ENCODE assay signal across 5 fruit fly cellular contexts in the genomic region with DNA sequence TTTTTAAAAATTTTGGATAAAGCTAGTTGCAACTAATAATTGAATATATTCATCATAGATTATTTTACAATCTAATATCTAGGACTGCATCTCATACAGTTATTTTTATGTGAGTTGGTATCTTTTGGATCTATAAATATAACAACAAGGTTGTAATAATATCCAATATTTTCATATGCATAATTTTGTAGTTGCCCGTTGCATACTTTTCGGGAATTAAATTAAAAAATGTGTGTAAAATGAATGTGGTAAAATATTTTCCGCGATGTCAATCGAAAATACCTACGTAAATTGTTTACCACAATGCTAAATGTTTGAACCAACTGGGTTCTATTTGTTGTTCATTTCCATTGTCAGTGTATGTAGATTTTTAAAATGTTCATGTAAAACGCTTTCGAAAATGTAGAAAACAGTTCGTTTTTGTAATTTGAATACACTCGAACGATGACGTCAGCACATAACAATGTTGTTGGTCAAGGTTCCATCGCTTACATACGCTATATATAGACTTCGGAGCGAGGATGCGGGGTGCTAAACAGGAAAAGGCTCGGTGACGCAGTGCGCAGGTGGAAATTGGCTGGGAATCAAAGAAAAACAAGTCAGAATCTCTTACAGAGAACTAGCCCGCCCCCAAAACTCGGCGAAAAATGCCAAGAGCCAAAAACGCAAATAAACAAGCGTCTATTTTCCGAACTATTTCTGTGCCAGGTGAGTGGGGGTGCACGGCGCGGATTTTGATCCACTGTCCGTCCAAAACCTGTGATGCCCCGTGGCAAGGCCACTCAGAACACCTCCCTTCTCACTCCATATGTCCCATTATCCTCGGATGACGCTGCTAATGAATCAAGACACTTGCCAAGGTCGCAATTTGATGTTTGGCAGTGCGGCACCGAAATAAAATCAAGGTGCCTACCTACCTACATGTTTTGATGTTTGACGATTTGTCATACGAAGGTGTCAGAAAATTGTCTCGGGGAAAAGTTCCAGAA.
TF ChIP-seq lines count a peak whose summit lies in the region.

No protein-coding gene starts in this region.

- TF ChIP-seq CTCF in S2 (optimal IDR thresholded peaks at IDR 0.05; lab: Kevin White, UChicago), result peak; percentile 73 to 78
- TF ChIP-seq CTCF in whole organism, embryonic (GFP tag; optimal IDR thresholded peaks at IDR 0.05; lab: Kevin White, UChicago), result peak; percentile 88

TF ChIP-seq in whole organism, adult, 20 proteins besides CTCF, POLR2A, EP300 and RAD21:
- peak; percentile 60 for TF ChIP-seq kay (GFP tag; lab: Kevin White, UChicago; ENCODE audit: borderline replicate concordance)
- no peak for TF ChIP-seq cnc (optimal IDR thresholded peaks at IDR 0.05; lab: Kevin White, UChicago)
- peak; percentile 11 for TF ChIP-seq CG5204 (GFP tag; optimal IDR thresholded peaks at IDR 0.05; lab: Kevin White, UChicago)
- TF ChIP-seq tj (GFP tag; optimal IDR thresholded peaks at IDR 0.05; lab: Kevin White, UChicago), result no peak
- no peak for TF ChIP-seq cic (GFP tag; optimal IDR thresholded peaks at IDR 0.05; lab: Kevin White, UChicago)
- no peak for TF ChIP-seq Crg-1 (GFP tag; optimal IDR thresholded peaks at IDR 0.05; lab: Kevin White, UChicago)
- no peak for TF ChIP-seq CG33017 (tag; optimal IDR thresholded peaks at IDR 0.05; lab: Kevin White, UChicago)
- peak; percentile 37 for TF ChIP-seq Hr96 (GFP tag; optimal IDR thresholded peaks at IDR 0.05; lab: Kevin White, UChicago)
- TF ChIP-seq pad (GFP tag; optimal IDR thresholded peaks at IDR 0.05; lab: Kevin White, UChicago), result no peak
- TF ChIP-seq CG11617 (GFP tag; optimal IDR thresholded peaks at IDR 0.05; lab: Kevin White, UChicago), result peak; percentile 80
- no peak for TF ChIP-seq ovo (GFP tag; optimal IDR thresholded peaks at IDR 0.05; lab: Kevin White, UChicago)
- no peak for TF ChIP-seq bab1 (GFP tag; optimal IDR thresholded peaks at IDR 0.05; lab: Kevin White, UChicago)
- TF ChIP-seq CG12768 (GFP tag; optimal IDR thresholded peaks at IDR 0.05; lab: Kevin White, UChicago), result no peak
- TF ChIP-seq CG7045 (GFP tag; optimal IDR thresholded peaks at IDR 0.05; lab: Kevin White, UChicago), result no peak
- TF ChIP-seq CG14711 (tag; optimal IDR thresholded peaks at IDR 0.05; lab: Kevin White, UChicago), result no peak
- peak; percentile 33 for TF ChIP-seq CG7101 (tag; optimal IDR thresholded peaks at IDR 0.05; lab: Kevin White, UChicago)
- TF ChIP-seq toe (GFP tag; optimal IDR thresholded peaks at IDR 0.05; lab: Kevin White, UChicago), result no peak
- no peak for TF ChIP-seq Clk (GFP tag; optimal IDR thresholded peaks at IDR 0.05; lab: Kevin White, UChicago)
- no peak for TF ChIP-seq CG1620 (GFP tag; optimal IDR thresholded peaks at IDR 0.05; lab: Kevin White, UChicago)
- TF ChIP-seq Mnt (GFP tag; optimal IDR thresholded peaks at IDR 0.05; lab: Kevin White, UChicago), result peak; percentile 43
TF ChIP-seq in whole organism, adult: peak in this region for 6.

TF ChIP-seq in whole organism, embryonic, 481 proteins besides CTCF, POLR2A, EP300 and RAD21 (continues in another document):
- TF ChIP-seq CG10543 (GFP tag; optimal IDR thresholded peaks at IDR 0.05; lab: Kevin White, UChicago) (peak; percentile 54), ase (GFP tag; IDR thresholded peaks at IDR 0.05; lab: Robert Waterston, UW) (no peak), CG16813 (GFP tag; IDR thresholded peaks at IDR 0.05; lab: Robert Waterston, UW; ENCODE audit: partially characterized antibody) (peak; percentile 49; the same call in 2 of the 3 replicates), CG11247 (GFP tag; IDR thresholded peaks at IDR 0.05; lab: Robert Waterston, UW) (no peak), nom (GFP tag; optimal IDR thresholded peaks at IDR 0.05; lab: Kevin White, UChicago) (no peak), pzg (GFP tag; optimal IDR thresholded peaks at IDR 0.05; lab: Kevin White, UChicago) (peak; percentile 4), knrl (GFP tag; IDR thresholded peaks at IDR 0.05; lab: Robert Waterston, UW; ENCODE audit: partially characterized antibody) (peak; percentile 51; the same call in 2 of the 3 replicates), CG17829 (tag; optimal IDR thresholded peaks at IDR 0.05; lab: Kevin White, UChicago) (no peak), crol (GFP tag; IDR thresholded peaks at IDR 0.05; lab: Robert Waterston, UW) (peak; percentile 47; the same call in 1 of the 2 replicates), gfzf (GFP tag; optimal IDR thresholded peaks at IDR 0.05; lab: Kevin White, UChicago) (peak; percentile 17), zf30C (GFP tag; optimal IDR thresholded peaks at IDR 0.05; lab: Kevin White, UChicago) (peak; percentile 34), fd3F (GFP tag; optimal IDR thresholded peaks at IDR 0.05; lab: Kevin White, UChicago) (no peak), Bgb (GFP tag; IDR thresholded peaks at IDR 0.05; lab: Robert Waterston, UW; ENCODE audit: partially characterized antibody) (peak; percentile 68), sd (tag; optimal IDR thresholded peaks at IDR 0.05; lab: Kevin White, UChicago) (peak; percentile 92), amos (GFP tag; IDR thresholded peaks at IDR 0.05; lab: Robert Waterston, UW; ENCODE audit: partially characterized antibody) (peak; percentile 70), so (GFP tag; IDR thresholded peaks at IDR 0.05; lab: Robert Waterston, UW) (peak; percentile 68; the same call in 2 of the 3 replicates), Deaf1 (tag; optimal IDR thresholded peaks at IDR 0.05; lab: Kevin White, UChicago) (peak; percentile 28), Gsc (GFP tag; IDR thresholded peaks at IDR 0.05; lab: Robert Waterston, UW) (no peak)

TF ChIP-seq in whole organism, prepupa, 60 proteins besides CTCF, POLR2A, EP300 and RAD21:
- TF ChIP-seq CG34406 (GFP tag; optimal IDR thresholded peaks at IDR 0.05; lab: Kevin White, UChicago) (no peak), dsx (GFP tag; optimal IDR thresholded peaks at IDR 0.05; lab: Kevin White, UChicago; ENCODE audit: poor library complexity, severe bottlenecking) (peak; percentile 86)

TF ChIP-seq in whole organism, wandering third instar larva, 38 proteins besides CTCF, POLR2A, EP300 and RAD21:
- TF ChIP-seq rgr (GFP tag; optimal IDR thresholded peaks at IDR 0.05; lab: Kevin White, UChicago) (no peak), Myc (optimal IDR thresholded peaks at IDR 0.05; lab: Kevin White, UChicago) (peak; percentile 42), CrebA (GFP tag; optimal IDR thresholded peaks at IDR 0.05; lab: Kevin White, UChicago; ENCODE audit: borderline replicate concordance) (no peak), dsf (GFP tag; optimal IDR thresholded peaks at IDR 0.05; lab: Kevin White, UChicago; ENCODE audit: borderline replicate concordance) (no peak)
